Worm (Caenorhabditis elegans) whole organism, L4 larva: Measurements from ENCODE around the gene C13G3.1.
A peak's percentile ranks its signal among the peaks of the same experiment; 100 is the strongest.

ENCODE experiments used
- F26F4.8 ChIP-seq: fragments of 200-800 bp; sonication (Bioruptor generic); conservative IDR thresholded peaks from 2 replicates; pipeline ENCODE4 v1.3.6; 2022; ENCODE audit warnings: missing genetic modification characterization, missing compliant biosample characterization
- F37D6.2 ChIP-seq: sonication (generic microtip); optimal IDR thresholded peaks from 2 replicates; lab custom pipeline; 2016; ENCODE audit warnings: mild to moderate bottlenecking, missing genetic modification characterization, missing compliant biosample characterization
- F49E8.2 ChIP-seq: sonication (generic microtip); optimal IDR thresholded peaks from 2 replicates; lab custom pipeline; 2016; ENCODE audit warnings: missing compliant biosample characterization, mild to moderate bottlenecking, missing genetic modification characterization, borderline replicate concordance
- T26A8.4 ChIP-seq: fragments of 200-800 bp; sonication (Bioruptor generic); IDR thresholded peaks from 2 replicates; pipeline ENCODE4 v1.3.6; 2022; ENCODE audit warnings: missing genetic modification characterization, missing compliant biosample characterization
- Y48G9A.11 ChIP-seq: fragments of 200-800 bp; sonication (Bioruptor generic); IDR thresholded peaks from 2 replicates; pipeline ENCODE4 v1.3.6; 2022; ENCODE audit warnings: missing genetic modification reagents, missing genetic modification characterization, missing compliant biosample characterization
- Y75B8A.6 ChIP-seq: fragments of 200-800 bp; sonication (Bioruptor generic); IDR thresholded peaks from 2 replicates; pipeline ENCODE4 v1.3.6; 2022; ENCODE audit warnings: missing genetic modification reagents, missing genetic modification characterization, missing compliant biosample characterization
- ama-1 ChIP-seq: fragments of 150-350 bp; optimal IDR thresholded peaks from 2 replicates; lab custom pipeline; 2014; ENCODE audit warnings: inconsistent platforms, mixed read lengths
- arid-1 ChIP-seq: fragments of 200-800 bp; sonication (Bioruptor generic); conservative IDR thresholded peaks from 2 replicates; pipeline ENCODE4 v1.3.6; 2022; ENCODE audit warnings: missing genetic modification reagents, missing genetic modification characterization, missing compliant biosample characterization
- attf-4 ChIP-seq: sonication (generic microtip); optimal IDR thresholded peaks from 3 replicates; lab custom pipeline; 2017; ENCODE audit warnings: missing biosample characterization, missing genetic modification characterization
- ceh-20 ChIP-seq: fragments of 200-800 bp; sonication (Bioruptor generic); IDR thresholded peaks from 2 replicates; pipeline ENCODE4 v1.3.6; 2022; ENCODE audit warnings: missing genetic modification reagents, missing genetic modification characterization, missing compliant biosample characterization
- ceh-32 ChIP-seq: sonication (generic microtip); optimal IDR thresholded peaks from 2 replicates; lab custom pipeline; 2016; ENCODE audit warnings: mild to moderate bottlenecking, missing genetic modification characterization, missing compliant biosample characterization; ENCODE audit not compliant: poor library complexity
- ceh-62 ChIP-seq: sonication (generic microtip); optimal IDR thresholded peaks from 2 replicates; lab custom pipeline; 2017; ENCODE audit warnings: missing biosample characterization, missing genetic modification characterization
- ceh-82 ChIP-seq: sonication (generic microtip); optimal IDR thresholded peaks from 2 replicates; lab custom pipeline; 2017; ENCODE audit warnings: missing biosample characterization, missing genetic modification characterization
- ces-1 ChIP-seq: fragments of 150-350 bp; sonication (generic microtip); optimal IDR thresholded peaks from 4 replicates; lab custom pipeline; 2014; ENCODE audit warnings: missing biosample characterization, missing genetic modification reagents, missing genetic modification characterization
- cey-2 ChIP-seq: sonication (generic microtip); optimal IDR thresholded peaks from 3 replicates; lab custom pipeline; 2017; ENCODE audit warnings: missing genetic modification characterization, mild to moderate bottlenecking, missing compliant biosample characterization, antibody characterized with exemption, borderline replicate concordance; ENCODE audit not compliant: insufficient read depth
- dmd-6 ChIP-seq: fragments of 200-800 bp; sonication (Bioruptor generic); IDR thresholded peaks from 2 replicates; pipeline ENCODE4 v1.3.6; 2022; ENCODE audit warnings: missing genetic modification reagents, missing genetic modification characterization, missing compliant biosample characterization
- dpl-1 ChIP-seq: fragments of 150-350 bp; optimal IDR thresholded peaks from 2 replicates; lab custom pipeline; 2014; ENCODE audit warnings: missing biosample characterization, missing genetic modification reagents, missing genetic modification characterization
- dve-1 ChIP-seq: sonication (generic microtip); optimal IDR thresholded peaks from 2 replicates; lab custom pipeline; 2017; ENCODE audit warnings: antibody characterized with exemption, mild to moderate bottlenecking, missing genetic modification characterization, missing compliant biosample characterization; ENCODE audit not compliant: insufficient read depth
- egl-43 ChIP-seq: fragments of 200-800 bp; sonication (Bioruptor generic); IDR thresholded peaks from 2 replicates; pipeline ENCODE4 v1.3.6; 2022; ENCODE audit warnings: missing genetic modification reagents, missing genetic modification characterization, missing compliant biosample characterization
- gei-8 ChIP-seq: fragments of 200-800 bp; sonication (Bioruptor generic); optimal IDR thresholded peaks from 2 replicates; lab custom pipeline; 2018; ENCODE audit warnings: mild to moderate bottlenecking, missing genetic modification characterization, missing compliant biosample characterization
- lin-15B ChIP-seq: fragments of 150-350 bp; sonication (generic microtip); optimal IDR thresholded peaks from 3 replicates; lab custom pipeline; 2014; ENCODE audit warnings: missing biosample characterization, missing genetic modification characterization
- lin-29 ChIP-seq: fragments of 200-800 bp; sonication (Bioruptor generic); IDR thresholded peaks from 2 replicates; pipeline ENCODE4 v1.3.6; 2022; ENCODE audit warnings: missing genetic modification reagents, missing genetic modification characterization, missing compliant biosample characterization
- lir-3 ChIP-seq: sonication (generic microtip); optimal IDR thresholded peaks from 2 replicates; lab custom pipeline; 2016; ENCODE audit warnings: mild to moderate bottlenecking, missing genetic modification characterization, missing compliant biosample characterization
- lsy-2 ChIP-seq, 2 experiments: fragments of 150-350 bp in 1 of 2; sonication (generic microtip) in 1 of 2; optimal IDR thresholded peaks; 2 replicates each; lab custom pipeline; 2014 to 2017; ENCODE audit warnings: missing biosample characterization in 2 of 2, missing genetic modification characterization in 2 of 2
- madf-9 ChIP-seq: fragments of 200-800 bp; sonication (Bioruptor generic); conservative IDR thresholded peaks from 2 replicates; pipeline ENCODE4 v1.3.6; 2022; ENCODE audit warnings: missing genetic modification reagents, missing genetic modification characterization, missing compliant biosample characterization
- mdt-29 ChIP-seq: fragments of 200-800 bp; sonication (Bioruptor generic); IDR thresholded peaks from 2 replicates; pipeline ENCODE4 v1.3.6; 2022; ENCODE audit warnings: missing genetic modification reagents, missing genetic modification characterization, missing compliant biosample characterization
- mep-1 ChIP-seq: fragments of 150-350 bp; sonication (generic microtip); optimal IDR thresholded peaks from 3 replicates; lab custom pipeline; 2014; ENCODE audit warnings: missing biosample characterization, missing genetic modification characterization
- mxl-2 ChIP-seq: fragments of 200-800 bp; sonication (Bioruptor generic); conservative IDR thresholded peaks from 2 replicates; pipeline ENCODE4 v1.3.6; 2022; ENCODE audit warnings: missing genetic modification reagents, missing genetic modification characterization, missing compliant biosample characterization
- mxl-3 ChIP-seq: fragments of 200-800 bp; sonication (Bioruptor generic); optimal IDR thresholded peaks from 2 replicates; lab custom pipeline; 2018; ENCODE audit warnings: mild to moderate bottlenecking, missing genetic modification characterization, missing compliant biosample characterization
- nhr-10 ChIP-seq: fragments of 150-350 bp; optimal IDR thresholded peaks from 2 replicates; lab custom pipeline; 2014; ENCODE audit warnings: missing biosample characterization, missing genetic modification characterization
- nhr-102 ChIP-seq: sonication (generic microtip); optimal IDR thresholded peaks from 2 replicates; lab custom pipeline; 2016; ENCODE audit warnings: mild to moderate bottlenecking, missing genetic modification characterization, moderate library complexity, missing compliant biosample characterization
- nhr-11 ChIP-seq: fragments of 150-350 bp; optimal IDR thresholded peaks from 2 replicates; lab custom pipeline; 2014; ENCODE audit warnings: missing biosample characterization, missing genetic modification characterization
- nhr-111 ChIP-seq: fragments of 200-800 bp; sonication (Bioruptor generic); optimal IDR thresholded peaks from 2 replicates; lab custom pipeline; 2018; ENCODE audit warnings: mild to moderate bottlenecking, missing genetic modification characterization, missing compliant biosample characterization
- nhr-76 ChIP-seq: fragments of 150-350 bp; optimal IDR thresholded peaks from 2 replicates; lab custom pipeline; 2014; ENCODE audit warnings: missing biosample characterization, missing genetic modification characterization
- pqm-1 ChIP-seq: sonication (generic microtip); optimal IDR thresholded peaks from 2 replicates; lab custom pipeline; 2017; ENCODE audit warnings: missing biosample characterization, missing genetic modification characterization
- saeg-2 ChIP-seq: fragments of 200-800 bp; sonication (Bioruptor generic); IDR thresholded peaks from 2 replicates; pipeline ENCODE4 v1.3.6; 2022; ENCODE audit warnings: missing genetic modification reagents, missing genetic modification characterization, missing compliant biosample characterization
- set-16 ChIP-seq: fragments of 200-800 bp; sonication (Bioruptor generic); IDR thresholded peaks from 2 replicates; pipeline ENCODE4 v1.3.6; 2022; ENCODE audit warnings: missing genetic modification reagents, missing genetic modification characterization, missing compliant biosample characterization
- snpc-1.2 ChIP-seq: fragments of 200-800 bp; sonication (Bioruptor generic); IDR thresholded peaks from 2 replicates; pipeline ENCODE4 v1.3.6; 2022; ENCODE audit warnings: missing genetic modification reagents, missing genetic modification characterization, missing compliant biosample characterization
- snpc-4 ChIP-seq: fragments of 150-350 bp; optimal IDR thresholded peaks from 2 replicates; lab custom pipeline; 2014; ENCODE audit warnings: missing biosample characterization, missing genetic modification characterization
- spr-1 ChIP-seq: sonication (generic microtip); optimal IDR thresholded peaks from 2 replicates; lab custom pipeline; 2016; ENCODE audit warnings: mild to moderate bottlenecking, missing genetic modification characterization, missing compliant biosample characterization
- tag-97 ChIP-seq: fragments of 200-800 bp; sonication (Bioruptor generic); IDR thresholded peaks from 2 replicates; pipeline ENCODE4 v1.3.6; 2022; ENCODE audit warnings: missing genetic modification characterization, missing compliant biosample characterization
- tra-1 ChIP-seq: fragments of 200-800 bp; sonication (Bioruptor generic); IDR thresholded peaks from 2 replicates; pipeline ENCODE4 v1.3.6; 2022; ENCODE audit warnings: missing genetic modification reagents, missing genetic modification characterization, missing compliant biosample characterization
- unc-130 ChIP-seq: sonication (generic microtip); optimal IDR thresholded peaks from 2 replicates; lab custom pipeline; 2016; ENCODE audit warnings: missing genetic modification reagents, missing genetic modification characterization, missing compliant biosample characterization
- unc-39 ChIP-seq: sonication (generic microtip); optimal IDR thresholded peaks from 2 replicates; lab custom pipeline; 2017; ENCODE audit warnings: missing biosample characterization, missing genetic modification characterization
- unc-62 ChIP-seq, 3 experiments: fragments of 150-350 bp in 1 of 3; sonication (generic microtip); optimal IDR thresholded peaks in 2 of 3; peaks in 1 of 3; 1 replicate in 1 of 3; 2 replicates in 2 of 3; lab custom pipeline; 2014 to 2017; ENCODE audit warnings: missing biosample characterization in 3 of 3, missing genetic modification characterization in 3 of 3, missing genetic modification reagents in 3 of 3, missing genotype in 1 of 3
- vab-7 ChIP-seq: fragments of 200-800 bp; sonication (Bioruptor generic); IDR thresholded peaks from 2 replicates; pipeline ENCODE4 v1.3.6; 2022; ENCODE audit warnings: missing genetic modification reagents, missing genetic modification characterization, missing compliant biosample characterization
- zag-1 ChIP-seq: fragments of 150-350 bp; optimal IDR thresholded peaks from 2 replicates; lab custom pipeline; 2014; ENCODE audit warnings: missing biosample characterization, missing genetic modification characterization
- zfp-2 ChIP-seq: sonication (generic microtip); optimal IDR thresholded peaks from 2 replicates; lab custom pipeline; 2016; ENCODE audit warnings: mild to moderate bottlenecking, missing genetic modification characterization, missing compliant biosample characterization
- zfp-3 ChIP-seq: fragments of 200-800 bp; sonication (Bioruptor generic); conservative IDR thresholded peaks from 2 replicates; pipeline ENCODE4 v1.3.6; 2022; ENCODE audit warnings: missing genetic modification reagents, missing genetic modification characterization, missing compliant biosample characterization
- zip-11 ChIP-seq: fragments of 200-800 bp; sonication (Bioruptor generic); IDR thresholded peaks from 2 replicates; pipeline ENCODE4 v1.3.6; 2022; ENCODE audit warnings: missing genetic modification characterization, missing compliant biosample characterization

Gene C13G3.1

DNA sequence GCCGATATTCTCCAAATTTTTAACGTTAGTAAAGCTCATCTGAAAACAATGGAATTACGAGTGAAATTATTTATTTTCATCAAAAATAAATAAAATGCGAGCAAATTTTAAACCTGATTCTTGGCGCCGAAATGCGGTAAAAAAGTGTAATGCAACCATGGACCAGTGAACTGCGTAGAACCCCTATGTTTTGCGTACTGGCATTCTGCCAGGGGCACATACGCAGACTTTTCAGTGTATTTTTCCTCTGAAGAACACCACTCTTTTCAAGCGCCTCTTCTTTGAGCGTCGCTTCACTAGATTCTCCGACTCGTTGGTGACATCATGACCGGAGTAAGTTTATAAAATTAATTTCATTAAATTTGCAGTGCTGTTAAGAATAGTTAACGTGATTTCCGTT lies 46.8 kb downstream of the C13G3.1 start, which contains the start of the genes ctf-4 and eef-1G (continued):
- peak; percentile 98 for TF ChIP-seq dve-1 (tag; lab: Kevin White, UChicago)
- no peak for TF ChIP-seq unc-39
- TF ChIP-seq madf-9: peak; percentile 87; the same call in 1 of the 2 replicates
- no peak for TF ChIP-seq zip-11 (GFP tag; lab: Robert Waterston, UW)
- peak; percentile 85; the same call in 1 of the 2 replicates for TF ChIP-seq tra-1
- peak in 1 of 2 experiments; percentile 97 for TF ChIP-seq unc-62 (GFP tag; optimal IDR thresholded peaks at IDR 0.05 in 1 of 2; lab: Kevin White, UChicago)
- TF ChIP-seq unc-62 (tag; optimal IDR thresholded peaks at IDR 0.05; lab: Kevin White, UChicago): no peak
- TF ChIP-seq gei-8 (GFP tag; lab: Kevin White, UChicago): no peak
- peak; percentile 82 for TF ChIP-seq nhr-10 (tag; lab: Kevin White, UChicago)
- peak; percentile 64 for TF ChIP-seq vab-7 (GFP tag; lab: Robert Waterston, UW)
- peak; percentile 87 for TF ChIP-seq saeg-2
- TF ChIP-seq pqm-1 (tag; lab: Kevin White, UChicago): peak; percentile 78
- TF ChIP-seq mdt-29 (GFP tag; lab: Robert Waterston, UW): peak; percentile 89
- TF ChIP-seq F37D6.2 (tag; lab: Kevin White, UChicago): peak; percentile 86
- no peak for TF ChIP-seq ces-1 (GFP tag; lab: Kevin White, UChicago)
- TF ChIP-seq mxl-3 (GFP tag; lab: Kevin White, UChicago): peak; percentile 87
- TF ChIP-seq egl-43 (GFP tag; lab: Robert Waterston, UW): peak; percentile 60; the same call in 1 of the 2 replicates
- TF ChIP-seq ceh-82 (tag; lab: Kevin White, UChicago): no peak
- peak; percentile 84 for TF ChIP-seq zfp-2 (tag; lab: Kevin White, UChicago)
- peak; percentile 71 to 96 for TF ChIP-seq lsy-2 (tag; optimal IDR thresholded peaks at IDR 0.05; lab: Kevin White, UChicago)
- peak; percentile 98 for TF ChIP-seq mep-1
- TF ChIP-seq lin-15B: peak; percentile 77
- TF ChIP-seq cey-2 (tag; lab: Kevin White, UChicago): no peak
- TF ChIP-seq Y48G9A.11 (GFP tag; lab: Robert Waterston, UW): peak; percentile 7; the same call in 1 of the 2 replicates
- TF ChIP-seq set-16 (GFP tag; lab: Robert Waterston, UW): peak; percentile 31
- TF ChIP-seq arid-1 (GFP tag; lab: Robert Waterston, UW): peak; percentile 87
- TF ChIP-seq ceh-20: peak; percentile 94
- peak; percentile 86 for TF ChIP-seq lin-29 (GFP tag; lab: Robert Waterston, UW)
- TF ChIP-seq nhr-76 (tag; lab: Kevin White, UChicago): peak; percentile 18
- peak; percentile 88 for TF ChIP-seq spr-1 (tag; lab: Kevin White, UChicago)
- TF ChIP-seq ceh-62 (tag; lab: Kevin White, UChicago): no peak
- TF ChIP-seq Y75B8A.6: peak; percentile 73; the same call in 1 of the 2 replicates
- no peak for TF ChIP-seq tag-97 (GFP tag; lab: Robert Waterston, UW)
- peak; percentile 95 for TF ChIP-seq T26A8.4
- peak; percentile 51 for TF ChIP-seq F49E8.2
- TF ChIP-seq nhr-102 (tag; lab: Kevin White, UChicago): peak; percentile 96
- TF ChIP-seq unc-130: peak; percentile 84
- no peak for TF ChIP-seq attf-4 (tag; lab: Kevin White, UChicago)
- TF ChIP-seq ama-1 (lab: Kevin White, UChicago): peak; percentile 83
- peak; percentile 56 for TF ChIP-seq ceh-32
- peak; percentile 98 for TF ChIP-seq dpl-1 (GFP tag; lab: Kevin White, UChicago)
- no peak for TF ChIP-seq mxl-2 (GFP tag; lab: Robert Waterston, UW)
- peak; percentile 83 for TF ChIP-seq zfp-3 (GFP tag; lab: Robert Waterston, UW)
- peak; percentile 98 for TF ChIP-seq nhr-11 (tag; lab: Kevin White, UChicago)
- TF ChIP-seq snpc-4: peak; percentile 32
- no peak for TF ChIP-seq zag-1 (tag; lab: Kevin White, UChicago)
- no peak for TF ChIP-seq nhr-111
- TF ChIP-seq snpc-1.2: peak; percentile 71; the same call in 1 of the 2 replicates
- TF ChIP-seq dmd-6: peak; percentile 98
- no peak for TF ChIP-seq F26F4.8
- peak; percentile 6 for TF ChIP-seq lir-3
